Worm (Caenorhabditis elegans) whole organism, late embryonic: Measurements from ENCODE around the gene pct-1.
A peak's percentile ranks its signal among the peaks of the same experiment; 100 is the strongest.

Experiments used
- C08G9.2 ChIP-seq: sonication (generic microtip); optimal IDR thresholded peaks from 2 replicates; lab custom pipeline; 2016; ENCODE audit warnings: mild to moderate bottlenecking, missing genetic modification characterization, moderate library complexity, missing compliant biosample characterization
- K09A11.1 ChIP-seq: sonication (generic microtip); optimal IDR thresholded peaks from 2 replicates; lab custom pipeline; 2017; ENCODE audit warnings: antibody characterized with exemption, mild to moderate bottlenecking, missing genetic modification characterization, missing compliant biosample characterization; ENCODE audit not compliant: insufficient read depth
- ceh-14 ChIP-seq: sonication (generic microtip); optimal IDR thresholded peaks from 2 replicates; lab custom pipeline; 2016; ENCODE audit warnings: missing genotype, missing genetic modification characterization, missing compliant biosample characterization
- ceh-18 ChIP-seq: sonication (generic microtip); optimal IDR thresholded peaks from 2 replicates; lab custom pipeline; 2016; ENCODE audit warnings: missing genetic modification characterization, missing compliant biosample characterization
- ceh-19 ChIP-seq: fragments of 200-800 bp; sonication (Bioruptor generic); optimal IDR thresholded peaks from 2 replicates; lab custom pipeline; 2018; ENCODE audit warnings: mild to moderate bottlenecking, missing genetic modification characterization, missing compliant biosample characterization
- ceh-2 ChIP-seq: sonication (generic microtip); optimal IDR thresholded peaks from 2 replicates; lab custom pipeline; 2016; ENCODE audit warnings: missing genotype, missing genetic modification characterization, missing compliant biosample characterization
- ceh-22 ChIP-seq: sonication (generic microtip); optimal IDR thresholded peaks from 2 replicates; lab custom pipeline; 2017; ENCODE audit warnings: missing biosample characterization, missing genetic modification characterization
- ceh-24 ChIP-seq: sonication (generic microtip); optimal IDR thresholded peaks from 2 replicates; lab custom pipeline; 2016; ENCODE audit warnings: mild to moderate bottlenecking, missing genetic modification characterization, missing compliant biosample characterization
- ceh-31 ChIP-seq: sonication (generic microtip); optimal IDR thresholded peaks from 2 replicates; lab custom pipeline; 2016; ENCODE audit warnings: missing genetic modification characterization, missing compliant biosample characterization
- ceh-34 ChIP-seq: sonication (generic microtip); optimal IDR thresholded peaks from 2 replicates; lab custom pipeline; 2016; ENCODE audit warnings: mild to moderate bottlenecking, missing genetic modification characterization, missing compliant biosample characterization
- ceh-48 ChIP-seq: sonication (generic microtip); optimal IDR thresholded peaks from 2 replicates; lab custom pipeline; 2016; ENCODE audit warnings: missing genetic modification characterization, inconsistent platforms, missing compliant biosample characterization
- ceh-9 ChIP-seq: sonication (generic microtip); optimal IDR thresholded peaks from 2 replicates; lab custom pipeline; 2016; ENCODE audit warnings: mild to moderate bottlenecking, missing genetic modification characterization, inconsistent platforms, missing compliant biosample characterization
- che-1 ChIP-seq: sonication (generic microtip); optimal IDR thresholded peaks from 2 replicates; lab custom pipeline; 2016; ENCODE audit warnings: mild to moderate bottlenecking, missing genetic modification characterization, missing compliant biosample characterization
- dmd-4 ChIP-seq: sonication (generic microtip); optimal IDR thresholded peaks from 2 replicates; lab custom pipeline; 2016; ENCODE audit warnings: borderline replicate concordance, missing genetic modification characterization, missing compliant biosample characterization
- elt-4 ChIP-seq: sonication (generic microtip); optimal IDR thresholded peaks from 2 replicates; lab custom pipeline; 2016; ENCODE audit warnings: missing genetic modification characterization, missing compliant biosample characterization
- hlh-13 ChIP-seq: fragments of 200-800 bp; sonication (Bioruptor generic); optimal IDR thresholded peaks from 2 replicates; lab custom pipeline; 2018; ENCODE audit warnings: mild to moderate bottlenecking, missing genetic modification characterization, missing compliant biosample characterization
- hlh-15 ChIP-seq: sonication (generic microtip); optimal IDR thresholded peaks from 2 replicates; lab custom pipeline; 2016; ENCODE audit warnings: missing genetic modification characterization, missing compliant biosample characterization
- hlh-6 ChIP-seq: sonication (generic microtip); optimal IDR thresholded peaks from 2 replicates; lab custom pipeline; 2016; ENCODE audit warnings: missing genotype, missing genetic modification characterization, missing compliant biosample characterization
- lin-11 ChIP-seq: fragments of 200-800 bp; sonication (Bioruptor generic); optimal IDR thresholded peaks from 2 replicates; lab custom pipeline; 2018; ENCODE audit warnings: mild to moderate bottlenecking, missing genetic modification characterization, missing compliant biosample characterization
- madf-2 ChIP-seq: sonication (generic microtip); optimal IDR thresholded peaks from 2 replicates; lab custom pipeline; 2017; ENCODE audit warnings: missing genetic modification characterization, missing compliant biosample characterization
- mec-3 ChIP-seq: sonication (generic microtip); optimal IDR thresholded peaks from 2 replicates; lab custom pipeline; 2016; ENCODE audit warnings: borderline replicate concordance, missing genetic modification characterization, missing compliant biosample characterization
- nhr-11 ChIP-seq: fragments of 150-350 bp; optimal IDR thresholded peaks from 2 replicates; lab custom pipeline; 2014; ENCODE audit warnings: missing biosample characterization, missing genetic modification characterization
- pat-9 ChIP-seq: fragments of 200-800 bp; sonication (Bioruptor generic); optimal IDR thresholded peaks from 2 replicates; lab custom pipeline; 2018; ENCODE audit warnings: mild to moderate bottlenecking, missing genetic modification characterization, moderate library complexity, missing compliant biosample characterization
- pax-1 ChIP-seq: fragments of 150-350 bp; optimal IDR thresholded peaks from 2 replicates; lab custom pipeline; 2014; ENCODE audit warnings: missing biosample characterization, missing genetic modification characterization
- pha-4 ChIP-seq: fragments of 150-350 bp; optimal IDR thresholded peaks from 2 replicates; lab custom pipeline; 2018; ENCODE audit warnings: missing biosample characterization, missing genetic modification reagents, missing genetic modification characterization
- pqm-1 ChIP-seq: sonication (generic microtip); optimal IDR thresholded peaks from 2 replicates; lab custom pipeline; 2016; ENCODE audit warnings: missing genetic modification characterization, missing compliant biosample characterization
- sdc-2 ChIP-seq: sonication (generic microtip); optimal IDR thresholded peaks from 2 replicates; lab custom pipeline; 2016; ENCODE audit warnings: missing genotype, missing genetic modification characterization, missing compliant biosample characterization
- sox-2 ChIP-seq: fragments of 200-800 bp; sonication (Bioruptor generic); IDR thresholded peaks from 2 replicates; pipeline ENCODE4 v1.3.6; 2022; ENCODE audit warnings: missing genetic modification reagents, missing genetic modification characterization, missing compliant biosample characterization
- tbx-2 ChIP-seq: sonication (generic microtip); optimal IDR thresholded peaks from 2 replicates; lab custom pipeline; 2016; ENCODE audit warnings: missing genetic modification characterization, missing compliant biosample characterization
- ttx-3 ChIP-seq: sonication (generic microtip); optimal IDR thresholded peaks from 2 replicates; lab custom pipeline; 2016; ENCODE audit warnings: missing genetic modification reagents, missing genetic modification characterization, missing compliant biosample characterization
- unc-3 ChIP-seq, 2 experiments: fragments of 200-800 bp in 1 of 2; sonication (Bioruptor generic) in 1 of 2; sonication (generic microtip) in 1 of 2; conservative IDR thresholded peaks in 1 of 2; optimal IDR thresholded peaks in 1 of 2; 2 replicates each; pipeline versions ENCODE4 v1.3.6 to Lab custom; 2016 to 2022; ENCODE audit warnings: missing compliant biosample characterization in 2 of 2, missing genetic modification characterization in 2 of 2, missing genetic modification reagents in 1 of 2
- unc-42 ChIP-seq: sonication (generic microtip); optimal IDR thresholded peaks from 2 replicates; lab custom pipeline; 2016; ENCODE audit warnings: missing genotype, missing genetic modification characterization, missing compliant biosample characterization
- unc-55 ChIP-seq: sonication (generic microtip); optimal IDR thresholded peaks from 2 replicates; lab custom pipeline; 2017; ENCODE audit warnings: missing biosample characterization, missing genetic modification reagents, missing genetic modification characterization
- zip-5 ChIP-seq: sonication (generic microtip); optimal IDR thresholded peaks from 2 replicates; lab custom pipeline; 2016; ENCODE audit warnings: missing genetic modification characterization, missing compliant biosample characterization

Gene pct-1

ce11 chrIV:8175686-8176532 lies at the start of gene pct-1:
Gene pct-1, plus strand, starts transcription at chrIV:8176482.
- no peak for TF ChIP-seq pha-4 (tag; lab: Kevin White, UChicago)
- peak; percentile 11 for TF ChIP-seq ceh-31 (tag; lab: Kevin White, UChicago)
- peak; percentile 5 for TF ChIP-seq unc-42 (tag; lab: Kevin White, UChicago)

- TF ChIP-seq dmd-4 (tag; lab: Kevin White, UChicago) (no peak), ceh-18 (tag; lab: Kevin White, UChicago) (no peak), lin-11 (tag; lab: Kevin White, UChicago) (no peak), hlh-6 (tag; lab: Kevin White, UChicago) (no peak), zip-5 (tag; lab: Kevin White, UChicago) (no peak), mec-3 (tag; lab: Kevin White, UChicago) (no peak)
Observed at ce11 chrIV:8126902-8127301, 49.4 kb upstream of the pct-1 start, which contains the start of gene ceph-41. Gene ceph-41, plus strand, starts transcription at chrIV:8127202.

ce11 chrIV:8127430-8127829 lies 48.9 kb upstream of the pct-1 start:
- TF ChIP-seq hlh-13 (no peak), hlh-15 (tag; lab: Kevin White, UChicago) (no peak), zip-5 (tag; lab: Kevin White, UChicago) (no peak), ttx-3 (tag; lab: Kevin White, UChicago) (no peak), ceh-18 (tag; lab: Kevin White, UChicago) (no peak), nhr-11 (tag; lab: Kevin White, UChicago) (no peak), sdc-2 (tag; lab: Kevin White, UChicago) (no peak), pax-1 (tag; lab: Kevin White, UChicago) (no peak), ceh-34 (no peak), pat-9 (tag; lab: Kevin White, UChicago) (no peak), ceh-48 (no peak), ceh-14 (no peak), che-1 (no peak), unc-3 (GFP tag; conservative IDR thresholded peaks at IDR 0.05; lab: Robert Waterston, UW) (no peak), unc-3 (tag; optimal IDR thresholded peaks at IDR 0.05; lab: Kevin White, UChicago) (no peak), ceh-19 (no peak), ceh-31 (tag; lab: Kevin White, UChicago) (no peak), hlh-6 (tag; lab: Kevin White, UChicago) (no peak), sox-2 (GFP tag; lab: Robert Waterston, UW) (no peak), pha-4 (tag; lab: Kevin White, UChicago) (no peak)

ce11 chrIV:8130131-8130611 lies 46.1 kb upstream of the pct-1 start, which contains the start of the genes ndub-11 and moc-3:
Gene ndub-11, minus strand, starts transcription at chrIV:8130231.
Gene moc-3, plus strand, starts transcription at chrIV:8130561.
- no peak for TF ChIP-seq pqm-1 (tag; lab: Kevin White, UChicago)
- TF ChIP-seq hlh-13, result no peak
- TF ChIP-seq ceh-9 (tag; lab: Kevin White, UChicago), result no peak
- TF ChIP-seq elt-4 (tag; lab: Kevin White, UChicago), result no peak
- no peak for TF ChIP-seq ceh-2 (tag; lab: Kevin White, UChicago)
- no peak for TF ChIP-seq tbx-2 (tag; lab: Kevin White, UChicago)
- no peak for TF ChIP-seq ceh-22 (tag; lab: Kevin White, UChicago)
- TF ChIP-seq ceh-24 (tag; lab: Kevin White, UChicago), result no peak
- TF ChIP-seq ceh-31 (tag; lab: Kevin White, UChicago), result no peak
- no peak for TF ChIP-seq C08G9.2 (tag; lab: Kevin White, UChicago)
- TF ChIP-seq unc-55 (GFP tag; lab: Kevin White, UChicago), result no peak
- TF ChIP-seq K09A11.1 (tag; lab: Kevin White, UChicago), result no peak
- no peak for TF ChIP-seq mec-3 (tag; lab: Kevin White, UChicago)
- no peak for TF ChIP-seq madf-2
- TF ChIP-seq unc-3 (GFP tag; conservative IDR thresholded peaks at IDR 0.05; lab: Robert Waterston, UW), result no peak
- no peak for TF ChIP-seq unc-3 (tag; optimal IDR thresholded peaks at IDR 0.05; lab: Kevin White, UChicago)
- TF ChIP-seq, all 69 proteins: peak for 0
